Fruit fly (Drosophila melanogaster) whole organism, embryonic: ENCODE measurements around the gene Lasp.
A peak's percentile ranks its signal among the peaks of the same experiment; 100 is the strongest.

Experiments used
- Bteb2 ChIP-seq: fragments of 200-800 bp; sonication (Bioruptor generic); optimal IDR thresholded peaks from 2 replicates; lab custom pipeline; 2016; ENCODE audit warnings: missing biosample characterization, missing genetic modification characterization
- CG1024 ChIP-seq: fragments of 200-800 bp; sonication (Bioruptor generic); IDR thresholded peaks from 2 replicates; pipeline ENCODE4 v1.3.6; 2022; ENCODE audit warnings: missing biosample characterization, missing genetic modification characterization
- CG11093 ChIP-seq: fragments of 200-800 bp; sonication (Bioruptor generic); IDR thresholded peaks from 3 replicates; pipeline ENCODE4 v1.3.6; 2022; ENCODE audit warnings: missing biosample characterization, missing genetic modification characterization
- CG11398 ChIP-seq: fragments of 200-800 bp; sonication (Bioruptor generic); optimal IDR thresholded peaks from 2 replicates; lab custom pipeline; 2016; ENCODE audit warnings: missing biosample characterization, missing genetic modification characterization
- CG11456 ChIP-seq: fragments of 200-800 bp; sonication (Bioruptor generic); IDR thresholded peaks from 3 replicates; pipeline ENCODE4 v1.3.6; 2022; ENCODE audit warnings: missing biosample characterization, missing genetic modification characterization
- CG12769 ChIP-seq: fragments of 200-800 bp; sonication (Bioruptor generic); optimal IDR thresholded peaks from 2 replicates; lab custom pipeline; 2019; ENCODE audit warnings: missing biosample characterization, mild to moderate bottlenecking, missing genetic modification characterization, moderate library complexity
- CG14965 ChIP-seq: fragments of 200-800 bp; sonication (Bioruptor generic); optimal IDR thresholded peaks from 2 replicates; lab custom pipeline; 2016; ENCODE audit warnings: missing biosample characterization, missing genetic modification characterization, borderline replicate concordance
- CG30431 ChIP-seq: fragments of 200-800 bp; sonication (Bioruptor generic); optimal IDR thresholded peaks from 2 replicates; lab custom pipeline; 2017; ENCODE audit warnings: missing biosample characterization, missing genetic modification characterization
- CG33557 ChIP-seq: fragments of 200-800 bp; sonication (Bioruptor generic); optimal IDR thresholded peaks from 2 replicates; lab custom pipeline; 2019; ENCODE audit warnings: missing biosample characterization, mild to moderate bottlenecking, missing genetic modification characterization, moderate library complexity
- CG3847 ChIP-seq: fragments of 200-800 bp; sonication (Bioruptor generic); IDR thresholded peaks from 2 replicates; pipeline ENCODE4 v1.3.6; 2022; ENCODE audit warnings: missing biosample characterization, missing genetic modification characterization
- CG43689 ChIP-seq: fragments of 200-800 bp; sonication (Bioruptor generic); IDR thresholded peaks from 2 replicates; pipeline ENCODE4 v1.3.6; 2022; ENCODE audit warnings: missing biosample characterization, missing genetic modification characterization
- CG5953 ChIP-seq: fragments of 200-800 bp; sonication (Bioruptor generic); IDR thresholded peaks from 2 replicates; pipeline ENCODE4 v1.3.6; 2022; ENCODE audit warnings: missing biosample characterization, missing genetic modification characterization
- CG8089 ChIP-seq: fragments of 200-800 bp; sonication (Bioruptor generic); optimal IDR thresholded peaks from 3 replicates; lab custom pipeline; 2016; ENCODE audit warnings: missing biosample characterization, missing genetic modification characterization
- CG8359 ChIP-seq: fragments of 200-800 bp; sonication (Bioruptor generic); optimal IDR thresholded peaks from 2 replicates; lab custom pipeline; 2017; ENCODE audit warnings: missing biosample characterization, mild to moderate bottlenecking, missing genetic modification characterization, borderline replicate concordance
- D ChIP-seq, 2 experiments: fragments of 200-800 bp in 1 of 2; fragments of >200 bp in 1 of 2; sonication (Bioruptor generic) in 1 of 2; optimal IDR thresholded peaks; 2 replicates in 1 of 2; 3 replicates in 1 of 2; lab custom pipeline; 2017; ENCODE audit warnings: mild to moderate bottlenecking in 1 of 2, missing biosample characterization in 1 of 2, missing genetic modification characterization in 1 of 2, missing genetic modification reagents in 1 of 2
- Dref ChIP-seq: fragments of 200-800 bp; sonication (Bioruptor generic); IDR thresholded peaks from 2 replicates; pipeline ENCODE4 v1.3.6; 2022; ENCODE audit warnings: missing biosample characterization, missing genetic modification characterization
- Ets65A ChIP-seq: fragments of 200-800 bp; sonication (Bioruptor generic); peaks from one replicate; lab custom pipeline; 2016; ENCODE audit warnings: missing biosample characterization, missing genetic modification characterization
- Gsc ChIP-seq: fragments of 200-800 bp; sonication (Bioruptor generic); IDR thresholded peaks from 2 replicates; pipeline ENCODE4 v1.3.6; 2022; ENCODE audit warnings: missing biosample characterization, missing genetic modification characterization
- Hmx ChIP-seq: fragments of 200-800 bp; sonication (Bioruptor generic); optimal IDR thresholded peaks from 2 replicates; lab custom pipeline; 2016; ENCODE audit warnings: missing biosample characterization, missing genetic modification characterization
- Lpt ChIP-seq: fragments of >200 bp; optimal IDR thresholded peaks from 2 replicates; lab custom pipeline; 2018; ENCODE audit warnings: missing biosample characterization, missing genetic modification characterization
- MESR4 ChIP-seq: fragments of 200-800 bp; sonication (Bioruptor generic); optimal IDR thresholded peaks from 2 replicates; lab custom pipeline; 2018; ENCODE audit warnings: missing biosample characterization, mild to moderate bottlenecking, missing genetic modification characterization, moderate library complexity
- MTF-1 ChIP-seq: fragments of 200-800 bp; sonication (Bioruptor generic); optimal IDR thresholded peaks from 2 replicates; lab custom pipeline; 2018; ENCODE audit warnings: missing biosample characterization, mild to moderate bottlenecking, missing genetic modification characterization, borderline replicate concordance
- Med ChIP-seq: fragments of 200-800 bp; sonication (Bioruptor generic); peaks from one replicate; lab custom pipeline; 2016; ENCODE audit warnings: missing biosample characterization, missing genetic modification characterization, mild to moderate bottlenecking, inconsistent platforms, moderate library complexity
- Stat92E ChIP-seq, 3 experiments: fragments of >200 bp in 2 of 3; fragments of 200-800 bp in 1 of 3; sonication (Bioruptor generic) in 1 of 3; optimal IDR thresholded peaks; 2 replicates each; lab custom pipeline; 2017 to 2019; ENCODE audit warnings: missing biosample characterization in 3 of 3, missing genetic modification characterization in 3 of 3, mild to moderate bottlenecking in 1 of 3, moderate library complexity in 1 of 3
- Trl ChIP-seq, 3 experiments: fragments of >200 bp in 2 of 3; fragments of 200-800 bp in 1 of 3; sonication (Bioruptor generic) in 1 of 3; optimal IDR thresholded peaks; 2 replicates in 1 of 3; 3 replicates in 2 of 3; lab custom pipeline; 2016 to 2017; ENCODE audit warnings: missing biosample characterization in 1 of 3, missing genetic modification characterization in 1 of 3
- bowl ChIP-seq: fragments of 200-800 bp; sonication (Bioruptor generic); IDR thresholded peaks from 2 replicates; pipeline ENCODE4 v1.3.6; 2022; ENCODE audit warnings: missing biosample characterization, missing genetic modification characterization
- cwo ChIP-seq: fragments of 200-800 bp; sonication (Bioruptor generic); optimal IDR thresholded peaks from 3 replicates; lab custom pipeline; 2017; ENCODE audit warnings: missing biosample characterization, missing genetic modification characterization, mild to moderate bottlenecking, moderate library complexity, missing genetic modification reagents
- danr ChIP-seq: fragments of 200-800 bp; sonication (Bioruptor generic); IDR thresholded peaks from 2 replicates; pipeline ENCODE4 v1.3.6; 2022; ENCODE audit warnings: missing biosample characterization, missing genetic modification characterization
- dysf ChIP-seq: fragments of 200-800 bp; sonication (Bioruptor generic); IDR thresholded peaks from 3 replicates; pipeline ENCODE4 v1.3.6; 2022; ENCODE audit warnings: missing biosample characterization, missing genetic modification characterization
- exex ChIP-seq: fragments of 200-800 bp; sonication (Bioruptor generic); optimal IDR thresholded peaks from 4 replicates; lab custom pipeline; 2018; ENCODE audit warnings: missing biosample characterization, mild to moderate bottlenecking, missing genetic modification characterization, moderate library complexity
- fd64A ChIP-seq: fragments of 200-800 bp; sonication (Bioruptor generic); optimal IDR thresholded peaks from 3 replicates; lab custom pipeline; 2018; ENCODE audit warnings: missing biosample characterization, mild to moderate bottlenecking, missing genetic modification characterization
- hb ChIP-seq: fragments of 200-800 bp; sonication (Bioruptor generic); IDR thresholded peaks from 3 replicates; pipeline ENCODE4 v1.3.6; 2022; ENCODE audit warnings: missing biosample characterization, missing genetic modification characterization; ENCODE audit not compliant: partially characterized antibody
- nerfin-2 ChIP-seq: fragments of 200-800 bp; sonication (Bioruptor generic); IDR thresholded peaks from 2 replicates; pipeline ENCODE4 v1.3.6; 2022; ENCODE audit warnings: missing biosample characterization, missing genetic modification characterization; ENCODE audit not compliant: partially characterized antibody
- odd ChIP-seq: fragments of 200-800 bp; sonication (Bioruptor generic); optimal IDR thresholded peaks from 2 replicates; lab custom pipeline; 2017; ENCODE audit warnings: missing biosample characterization, mild to moderate bottlenecking, missing genetic modification characterization
- phol ChIP-seq: fragments of 200-800 bp; sonication (Bioruptor generic); optimal IDR thresholded peaks from 3 replicates; lab custom pipeline; 2018; ENCODE audit warnings: missing biosample characterization, mild to moderate bottlenecking, missing genetic modification characterization, moderate library complexity
- psq ChIP-seq: fragments of 200-800 bp; sonication (Bioruptor generic); optimal IDR thresholded peaks from 2 replicates; lab custom pipeline; 2017; ENCODE audit warnings: missing biosample characterization, missing genetic modification characterization
- salm ChIP-seq: fragments of 200-800 bp; sonication (Bioruptor generic); optimal IDR thresholded peaks from 2 replicates; lab custom pipeline; 2018; ENCODE audit warnings: missing biosample characterization, mild to moderate bottlenecking, missing genetic modification characterization
- sens ChIP-seq: fragments of 200-800 bp; sonication (Bioruptor generic); peaks from one replicate; lab custom pipeline; 2016; ENCODE audit warnings: missing biosample characterization, missing genetic modification characterization
- so ChIP-seq: fragments of 200-800 bp; sonication (Bioruptor generic); IDR thresholded peaks from 3 replicates; pipeline ENCODE4 v1.3.6; 2022; ENCODE audit warnings: missing biosample characterization, missing genetic modification characterization
- ttk ChIP-seq: fragments of 200-800 bp; sonication (Bioruptor generic); IDR thresholded peaks from 2 replicates; pipeline ENCODE4 v2.1.2; 2022; ENCODE audit warnings: missing biosample characterization, missing genetic modification characterization
- tup ChIP-seq: fragments of 200-800 bp; sonication (Bioruptor generic); optimal IDR thresholded peaks from 2 replicates; lab custom pipeline; 2016; ENCODE audit warnings: missing biosample characterization, mild to moderate bottlenecking, missing genetic modification characterization, moderate library complexity
- vvl ChIP-seq: fragments of 200-800 bp; sonication (Bioruptor generic); IDR thresholded peaks from 2 replicates; pipeline ENCODE4 v1.3.6; 2022; ENCODE audit warnings: missing biosample characterization, missing genetic modification characterization
- wdn ChIP-seq: fragments of 200-800 bp; sonication (Bioruptor generic); IDR thresholded peaks from 2 replicates; pipeline ENCODE4 v1.3.6; 2022; ENCODE audit warnings: missing biosample characterization, missing genetic modification characterization
- zen ChIP-seq: fragments of 200-800 bp; sonication (Bioruptor generic); optimal IDR thresholded peaks from 3 replicates; lab custom pipeline; 2018; ENCODE audit warnings: missing biosample characterization, mild to moderate bottlenecking, missing genetic modification characterization, moderate library complexity

The Lasp gene

DNA sequence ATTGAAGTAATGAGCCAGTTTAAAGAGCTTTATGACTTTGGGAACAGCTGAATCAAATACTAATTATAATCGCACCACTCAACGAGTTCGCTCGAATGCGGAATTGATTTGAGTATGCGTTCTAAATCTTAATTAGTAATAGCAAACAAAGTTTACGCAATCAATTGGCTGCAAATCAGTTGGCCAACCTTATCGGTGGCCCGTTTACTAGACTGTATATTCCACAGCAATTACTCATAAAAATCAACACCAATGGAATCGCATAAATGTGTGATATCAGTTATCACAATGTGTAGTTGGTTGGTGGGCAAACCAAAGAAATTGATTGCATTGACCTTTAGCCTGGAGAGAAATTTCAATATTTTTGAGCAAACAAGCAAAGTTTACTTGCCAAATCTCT is 58.9 kb downstream of the Lasp start (continued):
- TF ChIP-seq cwo (GFP tag; lab: Kevin White, UChicago): no peak
- TF ChIP-seq Stat92E (GFP tag; optimal IDR thresholded peaks at IDR 0.05; lab: Kevin White, UChicago): no peak
- no peak for TF ChIP-seq Hmx
- no peak for TF ChIP-seq CG8359 (GFP tag; lab: Kevin White, UChicago)
- no peak for TF ChIP-seq MTF-1 (GFP tag; lab: Kevin White, UChicago)
- TF ChIP-seq MESR4: no peak
- TF ChIP-seq CG33557 (GFP tag; lab: Kevin White, UChicago): no peak

- TF ChIP-seq CG43689 (0 out of 2 replicates have a peak, but pooled peaks have one; percentile 22), D (optimal IDR thresholded peaks at IDR 0.05; lab: Kevin White, UChicago) (no peak), D (GFP tag; optimal IDR thresholded peaks at IDR 0.05; lab: Kevin White, UChicago) (no peak), CG8089 (GFP tag; lab: Kevin White, UChicago) (no peak), wdn (no peak), Lpt (GFP tag; lab: Kevin White, UChicago) (no peak), so (GFP tag; lab: Robert Waterston, UW) (0 out of 3 replicates have a peak, but pooled peaks have one; percentile 32), vvl (GFP tag; lab: Robert Waterston, UW) (peak; percentile 18; the same call in 1 of the 2 replicates), Trl (optimal IDR thresholded peaks at IDR 0.05; lab: Kevin White, UChicago) (no peak), Trl (GFP tag; optimal IDR thresholded peaks at IDR 0.05; lab: Kevin White, UChicago) (no peak), dysf (0 out of 3 replicates have a peak, but pooled peaks have one; percentile 16), Dref (GFP tag; lab: Robert Waterston, UW) (no peak), CG11398 (GFP tag; lab: Kevin White, UChicago) (no peak), danr (GFP tag; lab: Robert Waterston, UW) (no peak), zen (tag; lab: Kevin White, UChicago) (no peak), Bteb2 (GFP tag; lab: Kevin White, UChicago) (no peak), bowl (GFP tag; lab: Robert Waterston, UW) (no peak), CG1024 (GFP tag; lab: Robert Waterston, UW) (no peak), psq (GFP tag; lab: Kevin White, UChicago) (no peak), phol (no peak), Med (peak; percentile 72), CG5953 (0 out of 2 replicates have a peak, but pooled peaks have one; percentile 32), ttk (no peak), exex (no peak), fd64A (no peak), tup (GFP tag; lab: Kevin White, UChicago) (no peak), CG3847 (0 out of 2 replicates have a peak, but pooled peaks have one; percentile 11), nerfin-2 (GFP tag; lab: Robert Waterston, UW) (no peak), CG12769 (tag; lab: Kevin White, UChicago) (no peak), salm (tag; lab: Kevin White, UChicago) (no peak)
- TF ChIP-seq, all 482 proteins: peak for 7
Measured at dm6 chr3L:16651127-16651526, 60.4 kb downstream of the Lasp start.

dm6 chr3L:16650078-16650477 is 61.4 kb downstream of the Lasp start:
- TF ChIP-seq sens (peak; percentile 7), CG5953 (0 out of 2 replicates have a peak, but pooled peaks have one; percentile 16), Ets65A (GFP tag; lab: Kevin White, UChicago) (peak; percentile 68), CG11456 (GFP tag; lab: Robert Waterston, UW) (0 out of 3 replicates have a peak, but pooled peaks have one; percentile 43), Gsc (no peak), odd (no peak), hb (GFP tag; lab: Robert Waterston, UW) (0 out of 3 replicates have a peak, but pooled peaks have one; percentile 14), so (GFP tag; lab: Robert Waterston, UW) (no peak), bowl (GFP tag; lab: Robert Waterston, UW) (0 out of 2 replicates have a peak, but pooled peaks have one; percentile 23), Med (peak; percentile 60), CG11093 (GFP tag; lab: Robert Waterston, UW) (no peak), CG14965 (GFP tag; lab: Kevin White, UChicago) (no peak), CG30431 (GFP tag; lab: Kevin White, UChicago) (no peak)
